Worm (Caenorhabditis elegans): ENCODE measurements around the gene F09E5.3.

ce11 chrII:5391447-5391846 lies 17.6 kb downstream of the F09E5.3 start:
- no peak for TF ChIP-seq ceh-22 (tag; optimal IDR thresholded peaks at IDR 0.05)
- TF ChIP-seq hlh-15 (tag; optimal IDR thresholded peaks at IDR 0.05): no peak
- no peak for TF ChIP-seq fkh-10 (GFP tag; optimal IDR thresholded peaks at IDR 0.05)
- TF ChIP-seq unc-55 (GFP tag; optimal IDR thresholded peaks at IDR 0.05): no peak
- no peak for TF ChIP-seq mec-3 (tag; optimal IDR thresholded peaks at IDR 0.05; ENCODE audit: borderline replicate concordance)
- no peak for TF ChIP-seq nfya-1 (tag; optimal IDR thresholded peaks at IDR 0.05)
- TF ChIP-seq ama-1 (optimal IDR thresholded peaks at IDR 0.05): no peak
- TF ChIP-seq pat-9 (tag; optimal IDR thresholded peaks at IDR 0.05): no peak
- no peak for TF ChIP-seq dve-1 (tag; optimal IDR thresholded peaks at IDR 0.05)

Measured in whole organism, late embryonic.